Worm (Caenorhabditis elegans) whole organism, L4/young adult: Measurements from ENCODE around the gene C16C10.4.

ENCODE experiments used
- W03F9.2 ChIP-seq: fragments of 150-350 bp; optimal IDR thresholded peaks from 2 replicates; lab custom pipeline; 2014; ENCODE audit warnings: missing biosample characterization, missing genetic modification characterization
- dao-5 ChIP-seq: sonication (generic microtip); optimal IDR thresholded peaks from 2 replicates; lab custom pipeline; 2016; ENCODE audit warnings: missing genotype, missing genetic modification characterization, moderate library complexity, missing compliant biosample characterization
- him-1 ChIP-seq: sonication (generic microtip); optimal IDR thresholded peaks from 2 replicates; lab custom pipeline; 2016; ENCODE audit warnings: missing genotype, missing genetic modification reagents, missing genetic modification characterization, missing compliant biosample characterization

Gene C16C10.4

DNA sequence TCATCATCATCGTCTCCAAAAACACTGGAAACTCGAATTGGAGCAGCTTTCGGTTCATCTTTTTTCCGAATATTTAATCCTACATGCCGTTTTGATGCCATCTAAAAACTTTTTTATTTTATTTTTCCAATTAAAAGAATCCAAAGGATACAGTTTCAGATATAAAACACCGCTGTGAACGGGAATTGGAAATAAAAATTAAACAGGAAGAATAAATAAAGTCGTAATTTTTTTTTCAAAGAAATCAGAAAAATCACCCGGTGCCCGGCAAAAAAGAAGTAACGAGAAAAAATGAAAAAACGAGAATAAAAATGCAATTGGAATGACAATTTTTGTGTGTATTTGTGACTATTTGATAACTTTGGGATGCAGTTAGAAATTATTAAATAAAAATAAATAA, 2.5 kb upstream of the C16C10.4 start, which contains the start of gene ccdc-55:
ccdc-55 (minus strand) TSS at position 101 of the 400 bp plus-strand sequence.
- TF ChIP-seq him-1 (tag; lab: Kevin White, UChicago) = no peak

DNA sequence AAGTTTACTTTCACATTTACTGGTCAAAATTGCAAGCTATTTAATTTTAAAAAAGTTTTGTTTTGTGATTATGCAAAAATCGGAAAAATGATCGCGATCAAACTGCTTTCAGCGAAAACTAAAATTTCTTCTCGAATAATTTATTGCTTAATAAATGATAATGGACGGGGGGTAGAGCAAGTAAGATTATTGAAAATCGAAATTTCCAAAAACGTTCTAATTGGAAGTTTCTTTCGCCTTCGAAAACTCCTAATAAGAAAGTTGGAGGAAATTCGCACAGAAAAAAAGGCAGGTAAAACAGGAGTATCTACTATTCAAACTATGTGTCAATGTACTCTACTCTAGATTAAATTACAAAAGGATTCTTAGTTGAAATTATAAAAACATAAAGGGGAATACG, 1.1 kb downstream of the C16C10.4 start:
- no peak for TF ChIP-seq him-1 (tag; lab: Kevin White, UChicago)
- TF ChIP-seq dao-5 (tag; lab: Kevin White, UChicago) = no peak
- no peak for TF ChIP-seq W03F9.2 (tag; lab: Kevin White, UChicago)

DNA sequence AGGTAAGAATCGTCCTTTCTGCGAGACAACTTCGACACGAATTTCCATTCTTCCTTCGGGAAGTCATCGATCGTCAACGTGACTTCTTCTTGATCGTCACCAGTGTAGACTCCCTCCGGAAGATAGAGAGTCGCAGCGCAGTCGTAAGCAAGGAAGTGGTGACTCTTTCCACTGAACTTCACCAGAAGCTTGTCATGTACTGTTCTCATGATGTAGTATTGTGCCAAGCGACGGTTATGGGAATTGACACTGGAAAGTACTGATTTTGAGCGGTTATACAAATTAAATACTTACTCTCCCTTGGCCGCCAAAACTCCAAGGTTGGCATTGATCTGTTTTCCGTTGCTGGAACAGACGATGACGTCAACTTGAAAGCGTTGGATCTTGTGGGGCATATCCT, 4.4 kb downstream of the C16C10.4 start:
- TF ChIP-seq W03F9.2 (tag; lab: Kevin White, UChicago) (no peak), dao-5 (tag; lab: Kevin White, UChicago) (no peak), him-1 (tag; lab: Kevin White, UChicago) (no peak)

DNA sequence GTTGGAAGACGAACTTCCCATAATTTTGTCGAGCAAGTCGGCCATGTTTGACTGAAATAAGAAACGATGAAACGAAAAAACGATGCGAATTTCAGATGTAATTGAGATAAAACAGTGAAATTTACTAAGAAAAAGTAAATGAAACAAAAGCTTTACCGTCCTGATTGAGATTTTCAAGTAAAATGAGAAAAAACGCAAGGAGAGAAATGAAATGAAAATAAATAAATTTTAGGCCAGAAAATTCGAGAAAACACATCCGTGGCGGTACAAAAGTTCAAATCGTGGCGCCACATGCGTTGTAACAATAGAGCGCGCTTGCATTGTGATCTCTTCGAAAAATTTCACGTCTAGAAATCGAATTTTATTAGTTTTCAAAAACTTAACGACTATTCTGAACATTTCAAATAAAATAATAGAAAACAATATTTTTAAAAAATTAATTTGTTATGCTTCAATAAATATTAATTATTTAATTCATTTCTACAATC, 5.0 kb downstream of the C16C10.4 start, which contains the start of the genes hrde-1 and C16C10.13:
hrde-1 (minus strand) TSS at position 51 of the 488 bp plus-strand sequence.
C16C10.13 (plus strand) TSS at position 332 of the 488 bp plus-strand sequence.
- TF ChIP-seq W03F9.2 (tag; lab: Kevin White, UChicago) = peak; percentile 75
- TF ChIP-seq dao-5 (tag; lab: Kevin White, UChicago) = no peak

DNA sequence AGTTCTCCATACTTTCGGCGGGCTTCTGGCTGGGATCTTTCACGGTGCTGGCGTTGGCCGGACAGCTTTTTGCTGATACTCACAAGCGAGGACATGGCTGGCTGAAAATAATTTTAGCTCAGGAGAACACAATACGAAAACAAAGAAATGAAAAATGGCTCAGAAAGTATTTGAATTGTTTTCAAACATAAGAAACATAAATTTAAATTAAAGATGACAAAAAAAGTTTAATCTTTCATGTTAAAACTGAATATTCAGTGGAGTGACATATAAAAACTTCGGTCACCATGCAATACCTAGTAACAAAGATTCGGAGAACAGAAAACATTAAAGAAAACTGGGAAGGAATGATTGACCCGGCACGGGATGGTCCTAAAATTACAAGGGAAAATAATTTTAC, 7.4 kb downstream of the C16C10.4 start, which contains the start of gene C16C10.2:
C16C10.2 (minus strand) TSS at position 101 of the 400 bp plus-strand sequence.
- TF ChIP-seq dao-5 (tag; lab: Kevin White, UChicago) = no peak
- no peak for TF ChIP-seq him-1 (tag; lab: Kevin White, UChicago)
- TF ChIP-seq W03F9.2 (tag; lab: Kevin White, UChicago) = no peak

DNA sequence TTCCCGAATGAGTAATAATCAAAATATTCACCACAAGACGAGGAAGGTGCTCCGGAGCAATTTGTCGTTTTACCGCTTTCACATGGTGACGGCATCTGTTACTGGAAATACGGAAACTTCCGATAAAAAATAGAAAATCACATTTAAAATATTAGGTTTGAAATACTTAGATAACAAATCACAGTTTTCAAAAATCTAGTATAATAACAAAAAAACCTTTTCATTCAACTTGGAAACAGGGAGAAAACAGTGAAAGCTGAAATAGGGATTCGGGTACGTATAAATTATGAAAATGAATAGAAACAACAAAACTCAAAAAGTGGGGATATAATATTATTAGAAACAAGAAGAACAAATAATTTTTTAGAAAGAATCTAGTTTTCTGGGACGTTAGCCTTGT, 10.2 kb downstream of the C16C10.4 start, which contains the start of gene C16C10.1:
C16C10.1 (minus strand) TSS at position 101 of the 400 bp plus-strand sequence.
- TF ChIP-seq dao-5 (tag; lab: Kevin White, UChicago) (no peak), him-1 (tag; lab: Kevin White, UChicago) (no peak), W03F9.2 (tag; lab: Kevin White, UChicago) (no peak)

DNA sequence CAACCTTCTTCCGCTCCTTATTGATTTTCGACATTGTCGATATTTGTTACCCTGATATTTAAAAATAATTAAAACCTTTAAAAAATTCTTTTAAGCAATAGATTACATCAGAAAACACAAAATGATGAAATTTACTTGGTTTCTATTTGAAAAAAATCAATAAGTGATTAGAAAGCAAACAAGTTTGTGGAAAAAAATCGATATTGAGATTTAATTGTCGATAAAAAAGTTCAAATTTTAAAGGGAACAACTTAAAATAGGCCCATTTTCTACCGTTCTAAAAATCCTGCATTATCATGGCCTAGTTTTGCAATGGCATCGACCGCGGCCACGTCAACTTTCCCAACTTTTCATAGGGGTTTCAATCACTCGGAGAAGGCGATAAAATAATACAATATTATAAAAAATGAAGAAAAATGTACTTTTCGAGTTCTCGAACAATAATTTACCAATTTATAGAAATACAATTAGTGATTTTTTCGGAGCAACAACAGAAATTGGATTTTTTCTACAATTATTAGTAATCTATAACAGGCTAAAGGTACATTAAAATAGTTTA, 15.7 kb downstream of the C16C10.4 start, which contains the start of gene lars-1:
lars-1 (minus strand) TSS at position 51 of the 559 bp plus-strand sequence.
- TF ChIP-seq him-1 (tag; lab: Kevin White, UChicago) (no peak), dao-5 (tag; lab: Kevin White, UChicago) (no peak), W03F9.2 (tag; lab: Kevin White, UChicago) (no peak)

DNA sequence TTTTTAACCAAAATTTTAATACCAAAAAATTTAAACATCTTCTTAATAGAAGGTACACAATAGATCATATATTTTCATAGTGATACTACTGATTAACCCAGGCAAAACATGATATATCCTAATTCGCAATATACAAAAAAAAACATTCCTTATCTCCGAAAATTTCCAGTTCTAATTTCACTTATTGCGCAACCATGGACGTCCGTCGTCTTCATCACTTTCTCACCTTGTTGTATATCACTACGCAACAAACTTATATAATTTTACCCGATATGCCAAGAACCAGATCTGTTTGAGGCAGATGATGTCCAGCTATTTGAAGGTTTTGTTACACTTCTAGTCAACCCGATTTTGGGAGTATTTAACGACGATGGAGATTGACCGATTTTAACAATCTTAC, 16.7 kb downstream of the C16C10.4 start, which contains the start of gene R74.2:
R74.2 (plus strand) TSS at position 316 of the 400 bp plus-strand sequence.
- TF ChIP-seq dao-5 (tag; lab: Kevin White, UChicago) = no peak
- TF ChIP-seq W03F9.2 (tag; lab: Kevin White, UChicago) = no peak
- no peak for TF ChIP-seq him-1 (tag; lab: Kevin White, UChicago)

DNA sequence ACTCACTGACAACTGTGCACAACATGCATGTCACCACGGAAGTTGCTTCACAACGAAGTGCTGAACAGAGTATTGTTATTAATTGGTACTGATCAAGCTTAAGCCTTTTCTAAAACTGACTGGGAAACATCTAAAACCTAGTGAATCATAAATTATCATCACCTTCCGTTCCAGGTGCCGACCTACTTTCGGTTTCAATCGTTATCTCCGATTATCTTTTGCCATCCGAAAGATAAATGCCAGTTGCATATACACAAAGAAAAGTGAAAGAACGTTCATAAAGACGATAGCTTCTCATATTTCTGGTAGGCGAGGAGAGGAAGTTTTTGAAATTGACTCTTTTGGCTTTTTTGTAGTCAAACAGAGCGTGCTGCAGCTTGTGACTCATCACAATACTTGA, 18.5 kb downstream of the C16C10.4 start:
- TF ChIP-seq him-1 (tag; lab: Kevin White, UChicago) (no peak), dao-5 (tag; lab: Kevin White, UChicago) (no peak), W03F9.2 (tag; lab: Kevin White, UChicago) (no peak)

DNA sequence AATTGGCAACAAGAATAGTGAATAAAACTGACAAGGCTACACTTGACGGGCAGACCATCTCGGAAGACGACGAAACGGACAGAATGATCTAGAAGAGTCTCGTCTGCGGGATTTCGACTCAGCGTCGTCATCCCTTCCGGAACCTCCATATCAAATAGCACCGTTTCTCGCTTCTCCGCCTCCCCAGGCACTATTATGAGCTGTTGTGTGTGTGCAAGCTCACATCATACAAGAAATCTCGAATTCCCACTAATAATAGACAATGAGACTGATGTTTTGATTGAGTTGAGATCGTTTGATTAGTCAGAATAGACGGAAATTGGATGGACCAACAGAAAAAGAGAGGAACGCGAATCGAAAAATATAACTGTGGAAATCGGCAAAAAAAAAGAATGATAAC, 19.1 kb downstream of the C16C10.4 start, which contains the start of gene spp-28:
spp-28 (minus strand) TSS at position 101 of the 400 bp plus-strand sequence.
- TF ChIP-seq dao-5 (tag; lab: Kevin White, UChicago) (no peak), W03F9.2 (tag; lab: Kevin White, UChicago) (no peak), him-1 (tag; lab: Kevin White, UChicago) (no peak)

DNA sequence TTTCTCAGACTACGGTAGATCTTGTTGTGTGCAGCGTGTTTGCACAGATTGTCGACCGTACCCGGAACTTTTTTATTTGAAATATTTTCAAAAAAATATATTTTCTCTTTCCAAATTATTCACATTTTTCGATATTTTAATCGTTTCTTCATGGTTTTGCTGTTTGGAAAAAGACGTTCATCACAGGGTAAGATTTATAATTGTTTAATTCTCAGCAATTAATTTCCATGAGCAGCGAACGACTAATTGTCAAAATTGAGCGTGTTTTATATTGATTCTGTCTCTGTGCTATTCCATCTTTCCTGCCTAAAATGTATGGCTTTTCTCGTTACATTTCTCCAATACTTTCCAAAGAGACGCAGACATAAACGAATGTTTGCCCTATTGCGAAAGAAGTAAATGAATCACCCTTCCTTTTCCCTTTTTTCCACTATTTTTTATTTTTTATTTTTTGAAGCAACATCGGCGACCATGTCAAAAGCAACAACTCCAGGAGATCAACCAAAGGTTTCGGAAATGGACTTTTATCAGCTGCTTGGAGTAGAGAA, 20.0 kb downstream of the C16C10.4 start, which contains the start of gene dnj-16:
dnj-16 (plus strand) TSS at position 51 of the 548 bp plus-strand sequence.
- TF ChIP-seq him-1 (tag; lab: Kevin White, UChicago) (no peak), W03F9.2 (tag; lab: Kevin White, UChicago) (peak; percentile 30)

DNA sequence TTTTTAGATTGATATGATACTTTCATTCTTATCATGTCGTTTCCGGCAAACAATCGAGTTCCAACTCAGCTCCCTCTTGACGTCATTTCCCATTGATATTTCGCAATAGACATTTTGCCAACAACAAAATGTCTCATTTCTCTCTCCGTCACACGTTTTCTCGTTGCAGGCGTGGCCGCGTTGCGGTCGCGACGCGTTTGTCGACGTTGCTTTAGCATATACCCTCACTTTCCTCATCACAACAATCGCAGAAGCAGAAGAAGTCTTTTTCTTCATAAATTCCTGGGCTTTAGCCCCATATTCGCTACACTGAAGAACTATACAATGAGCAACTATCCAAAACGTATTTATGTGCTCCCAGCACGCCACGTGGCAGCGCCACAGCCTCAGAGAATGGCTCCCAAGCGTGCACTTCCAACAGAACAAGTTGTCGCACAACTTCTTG, 22.5 kb downstream of the C16C10.4 start, which contains the start of gene xbp-1:
xbp-1 (plus strand) TSS at position 151 of the 445 bp plus-strand sequence.
- TF ChIP-seq W03F9.2 (tag; lab: Kevin White, UChicago) (peak; percentile 84), him-1 (tag; lab: Kevin White, UChicago) (peak; percentile 63), dao-5 (tag; lab: Kevin White, UChicago) (no peak)

DNA sequence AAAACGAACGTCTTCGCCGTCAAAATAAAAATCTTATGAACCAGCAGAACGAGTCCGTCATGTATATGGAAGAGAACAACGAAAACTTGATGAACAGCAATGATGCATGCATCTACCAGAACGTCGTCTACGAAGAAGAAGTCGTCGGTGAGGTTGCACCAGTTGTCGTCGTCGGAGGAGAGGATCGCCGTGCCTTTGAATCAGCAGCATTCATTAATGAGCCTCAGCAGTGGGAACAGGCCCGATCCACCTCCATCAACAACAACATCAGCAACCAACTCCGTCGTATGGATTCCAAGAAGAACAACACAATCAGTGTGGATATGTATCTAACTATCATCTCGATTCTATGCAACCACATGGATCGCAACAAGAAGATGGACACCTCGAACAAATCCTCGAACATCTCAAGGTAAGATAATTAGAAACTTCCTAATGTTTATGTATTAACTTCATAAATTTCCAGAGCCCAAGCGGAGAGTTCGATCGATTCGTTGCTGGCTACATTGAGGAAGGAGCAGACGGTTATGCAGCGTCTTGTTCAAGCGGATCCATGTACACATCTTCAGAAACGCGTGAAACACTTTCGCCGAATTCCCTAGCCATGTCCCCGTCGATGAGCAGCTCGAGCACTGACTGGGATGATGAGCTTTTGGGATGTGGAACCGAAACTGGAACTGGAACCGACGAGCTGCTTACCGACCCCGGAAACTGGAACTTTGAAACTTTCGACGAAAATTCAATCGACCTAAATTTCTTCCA, 23.4 kb downstream of the C16C10.4 start:
- no peak for TF ChIP-seq W03F9.2 (tag; lab: Kevin White, UChicago)
- no peak for TF ChIP-seq him-1 (tag; lab: Kevin White, UChicago)
- no peak for TF ChIP-seq dao-5 (tag; lab: Kevin White, UChicago)
